Worm (Caenorhabditis elegans) whole organism, midembryonic: ENCODE measurements around the gene abu-4.

Experiments
- T22C8.4 ChIP-seq: fragments of 200-800 bp; sonication (Bioruptor generic); IDR thresholded peaks from 2 replicates; pipeline ENCODE4 v1.3.6; 2022; ENCODE audit warnings: missing genetic modification characterization, missing compliant biosample characterization
- cog-1 ChIP-seq: sonication (generic microtip); optimal IDR thresholded peaks from 2 replicates; lab custom pipeline; 2016; ENCODE audit warnings: missing genetic modification characterization, missing compliant biosample characterization
- flt-1 ChIP-seq: fragments of 200-800 bp; sonication (Bioruptor generic); IDR thresholded peaks from 2 replicates; pipeline ENCODE4 v1.3.6; 2022; ENCODE audit warnings: missing genetic modification characterization, missing compliant biosample characterization
- med-1 ChIP-seq: sonication (generic microtip); optimal IDR thresholded peaks from 2 replicates; lab custom pipeline; 2017; ENCODE audit warnings: missing genetic modification characterization, mild to moderate bottlenecking, missing compliant biosample characterization, antibody characterized with exemption, missing genetic modification reagents; ENCODE audit not compliant: insufficient read depth
- ztf-29 ChIP-seq: fragments of 200-800 bp; sonication (Bioruptor generic); IDR thresholded peaks from 2 replicates; pipeline ENCODE4 v1.3.6; 2022; ENCODE audit warnings: missing genetic modification reagents, missing genetic modification characterization, missing compliant biosample characterization

DNA sequence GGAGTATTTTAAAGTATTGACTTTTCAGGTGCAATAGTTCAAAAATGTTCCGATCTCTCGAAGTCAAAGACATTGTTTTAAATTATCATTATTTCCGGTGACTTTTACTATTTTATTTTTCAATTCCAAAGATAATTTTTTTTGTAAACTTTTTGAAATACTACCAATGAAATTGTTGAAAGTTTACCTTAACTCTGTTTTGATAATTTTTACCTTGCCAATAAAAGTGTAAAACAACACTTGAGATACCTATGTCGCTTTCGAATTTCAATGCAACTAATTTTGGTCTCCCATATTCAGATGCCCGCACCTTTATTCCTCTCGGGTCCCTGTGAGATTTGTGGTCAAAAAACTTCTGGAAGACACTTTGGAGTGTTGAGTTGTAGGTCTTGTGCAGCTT, 49.5 kb upstream of the abu-4 start, which contains the start of gene nhr-103:
- TF ChIP-seq ztf-29 (GFP tag; lab: Robert Waterston, UW) (no peak), cog-1 (no peak), flt-1 (GFP tag; lab: Robert Waterston, UW) (no peak), med-1 (no peak), T22C8.4 (GFP tag; lab: Robert Waterston, UW) (no peak)
